Fruit fly (Drosophila melanogaster): Measurements from ENCODE around the gene Neos.

DNA sequence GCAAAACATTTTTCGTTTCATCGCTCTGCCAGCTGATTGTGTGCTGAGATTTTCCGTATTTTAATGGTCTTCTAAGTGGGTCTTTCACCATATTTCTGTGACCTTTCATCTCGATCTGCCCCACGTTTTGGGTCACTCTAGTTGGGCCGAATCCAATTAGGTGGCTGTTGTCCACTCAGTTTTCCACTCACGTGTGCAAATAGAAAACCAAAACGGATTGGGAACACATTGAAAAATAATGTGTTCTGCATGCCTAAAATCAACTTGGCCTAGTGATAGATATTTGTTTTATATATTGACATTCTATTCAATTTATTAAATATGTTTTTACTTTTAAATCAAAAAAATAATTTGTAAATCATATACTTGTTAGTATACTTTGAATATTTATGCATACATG lies 7.2 kb upstream of the Neos start, which contains the start of gene CG14826:
- TF ChIP-seq kay (GFP tag; ENCODE audit: borderline replicate concordance) (no peak), CG12768 (GFP tag; optimal IDR thresholded peaks at IDR 0.05) (no peak), CG11617 (GFP tag; optimal IDR thresholded peaks at IDR 0.05) (no peak), Mnt (GFP tag; optimal IDR thresholded peaks at IDR 0.05) (no peak), CG14711 (tag; optimal IDR thresholded peaks at IDR 0.05) (no peak), pad (GFP tag; optimal IDR thresholded peaks at IDR 0.05) (no peak), cic (GFP tag; optimal IDR thresholded peaks at IDR 0.05) (no peak)
